Worm (Caenorhabditis elegans) whole organism, L1 larva: ENCODE data around the gene F08F8.6.

Experiments used
- ama-1 ChIP-seq: fragments of 150-350 bp; optimal IDR thresholded peaks from 2 replicates; lab custom pipeline; 2014
- blmp-1 ChIP-seq: fragments of 150-350 bp; optimal IDR thresholded peaks from 2 replicates; lab custom pipeline; 2014; ENCODE audit warnings: missing biosample characterization, missing genetic modification characterization
- ceh-8 ChIP-seq: fragments of 200-800 bp; sonication (Bioruptor generic); optimal IDR thresholded peaks from 2 replicates; lab custom pipeline; 2018; ENCODE audit warnings: mild to moderate bottlenecking, missing genetic modification characterization, moderate library complexity, missing compliant biosample characterization
- ceh-90 ChIP-seq: sonication (generic microtip); optimal IDR thresholded peaks from 2 replicates; lab custom pipeline; 2016; ENCODE audit warnings: missing genetic modification characterization, missing compliant biosample characterization
- dsc-1 ChIP-seq: sonication (generic microtip); optimal IDR thresholded peaks from 2 replicates; lab custom pipeline; 2016; ENCODE audit warnings: mild to moderate bottlenecking, missing genetic modification characterization, missing compliant biosample characterization
- efl-1 ChIP-seq, 4 experiments: fragments of 150-350 bp; optimal IDR thresholded peaks in 3 of 4; peaks in 1 of 4; 1 replicate in 1 of 4; 2 replicates in 3 of 4; lab custom pipeline; 2014; ENCODE audit warnings: missing biosample characterization in 2 of 4, missing genetic modification characterization in 2 of 4, missing genetic modification reagents in 2 of 4
- efl-3 ChIP-seq: fragments of 200-800 bp; sonication (Bioruptor generic); optimal IDR thresholded peaks from 2 replicates; lab custom pipeline; 2018; ENCODE audit warnings: mild to moderate bottlenecking, missing genetic modification characterization, missing compliant biosample characterization
- elt-3 ChIP-seq, 6 experiments: fragments of 150-350 bp in 1 of 6; sonication (generic microtip); optimal IDR thresholded peaks; 2 replicates each; lab custom pipeline; 2017 to 2018; ENCODE audit warnings: missing biosample characterization in 6 of 6, missing genetic modification characterization in 6 of 6, inconsistent platforms in 1 of 6
- fkh-8 ChIP-seq: sonication (generic microtip); optimal IDR thresholded peaks from 2 replicates; lab custom pipeline; 2016; ENCODE audit warnings: mild to moderate bottlenecking, missing genetic modification characterization, missing compliant biosample characterization
- fos-1 ChIP-seq: fragments of 150-350 bp; optimal IDR thresholded peaks from 2 replicates; lab custom pipeline; 2014; ENCODE audit warnings: missing biosample characterization, missing genetic modification characterization
- hpl-2 ChIP-seq: fragments of 150-350 bp; optimal IDR thresholded peaks from 2 replicates; lab custom pipeline; 2014; ENCODE audit warnings: missing biosample characterization, missing genetic modification reagents, missing genetic modification characterization
- irx-1 ChIP-seq: sonication (generic microtip); optimal IDR thresholded peaks from 2 replicates; lab custom pipeline; 2016; ENCODE audit warnings: missing genetic modification characterization, missing compliant biosample characterization
- isw-1 ChIP-seq: fragments of 200-800 bp; sonication (Bioruptor generic); IDR thresholded peaks from 2 replicates; pipeline ENCODE4 v1.3.6; 2022; ENCODE audit warnings: missing genetic modification characterization, missing compliant biosample characterization
- jun-1 ChIP-seq: fragments of 150-350 bp; optimal IDR thresholded peaks from 2 replicates; lab custom pipeline; 2014; ENCODE audit warnings: missing biosample characterization, missing genetic modification reagents, missing genetic modification characterization
- lin-14 ChIP-seq: fragments of 200-800 bp; sonication (Bioruptor generic); optimal IDR thresholded peaks from 2 replicates; lab custom pipeline; 2018; ENCODE audit warnings: mild to moderate bottlenecking, missing genetic modification characterization, moderate library complexity, missing compliant biosample characterization
- lin-35 ChIP-seq, 2 experiments: fragments of 150-350 bp; optimal IDR thresholded peaks; 2 replicates each; lab custom pipeline; 2014; ENCODE audit warnings: missing biosample characterization in 2 of 2, missing genetic modification characterization in 2 of 2, missing genetic modification reagents in 2 of 2
- lin-39 ChIP-seq: fragments of 150-350 bp; optimal IDR thresholded peaks from 2 replicates; lab custom pipeline; 2014; ENCODE audit warnings: missing biosample characterization, missing genetic modification reagents, missing genetic modification characterization
- lsy-2 ChIP-seq, 2 experiments: fragments of 150-350 bp; optimal IDR thresholded peaks; 2 replicates each; lab custom pipeline; 2014; ENCODE audit warnings: missing biosample characterization in 2 of 2, missing genetic modification characterization in 2 of 2
- mdl-1 ChIP-seq, 2 experiments: fragments of 150-350 bp; optimal IDR thresholded peaks; 2 replicates each; lab custom pipeline; 2014 to 2017; ENCODE audit warnings: missing biosample characterization in 2 of 2, missing genetic modification characterization in 2 of 2, inconsistent platforms in 1 of 2
- mep-1 ChIP-seq: fragments of 150-350 bp; optimal IDR thresholded peaks from 2 replicates; lab custom pipeline; 2014; ENCODE audit warnings: missing biosample characterization, missing genetic modification characterization
- nhr-11 ChIP-seq: fragments of 150-350 bp; optimal IDR thresholded peaks from 2 replicates; lab custom pipeline; 2014; ENCODE audit warnings: missing biosample characterization, missing genetic modification characterization
- nhr-19 ChIP-seq: fragments of 200-800 bp; sonication (Bioruptor generic); conservative IDR thresholded peaks from 2 replicates; pipeline ENCODE4 v1.3.6; 2022; ENCODE audit warnings: missing genetic modification characterization, missing compliant biosample characterization
- nhr-20 ChIP-seq: sonication (generic microtip); optimal IDR thresholded peaks from 2 replicates; lab custom pipeline; 2016; ENCODE audit warnings: mild to moderate bottlenecking, missing genetic modification characterization, missing compliant biosample characterization
- nhr-237 ChIP-seq: fragments of 150-350 bp; optimal IDR thresholded peaks from 2 replicates; lab custom pipeline; 2014; ENCODE audit warnings: missing biosample characterization, missing genetic modification characterization
- nhr-47 ChIP-seq: sonication (generic microtip); optimal IDR thresholded peaks from 2 replicates; lab custom pipeline; 2016; ENCODE audit warnings: mild to moderate bottlenecking, missing genetic modification characterization, moderate library complexity, missing compliant biosample characterization
- nhr-71 ChIP-seq: sonication (generic microtip); optimal IDR thresholded peaks from 2 replicates; lab custom pipeline; 2016; ENCODE audit warnings: mild to moderate bottlenecking, missing genetic modification characterization, moderate library complexity, missing compliant biosample characterization
- nhr-76 ChIP-seq: sonication (generic microtip); optimal IDR thresholded peaks from 2 replicates; lab custom pipeline; 2017; ENCODE audit warnings: missing biosample characterization, missing genetic modification characterization
- nhr-77 ChIP-seq: fragments of 150-350 bp; optimal IDR thresholded peaks from 2 replicates; lab custom pipeline; 2014; ENCODE audit warnings: missing biosample characterization, missing genetic modification characterization
- nhr-85 ChIP-seq: sonication (generic microtip); peaks from one replicate; lab custom pipeline; 2016; ENCODE audit warnings: missing genetic modification characterization, inconsistent platforms, missing compliant biosample characterization
- nhr-90 ChIP-seq: sonication (generic microtip); optimal IDR thresholded peaks from 2 replicates; lab custom pipeline; 2016; ENCODE audit warnings: mild to moderate bottlenecking, missing genetic modification characterization, missing compliant biosample characterization; ENCODE audit not compliant: poor library complexity
- pag-3 ChIP-seq: sonication (generic microtip); optimal IDR thresholded peaks from 2 replicates; lab custom pipeline; 2017; ENCODE audit warnings: missing genetic modification characterization, mild to moderate bottlenecking, missing compliant biosample characterization, antibody characterized with exemption, borderline replicate concordance; ENCODE audit not compliant: insufficient read depth
- skn-1 ChIP-seq: fragments of 150-350 bp; optimal IDR thresholded peaks from 2 replicates; lab custom pipeline; 2014; ENCODE audit warnings: missing biosample characterization, missing genetic modification characterization
- snpc-4 ChIP-seq: fragments of 150-350 bp; optimal IDR thresholded peaks from 2 replicates; lab custom pipeline; 2014; ENCODE audit warnings: missing biosample characterization, missing genetic modification characterization
- snu-23 ChIP-seq: sonication (generic microtip); optimal IDR thresholded peaks from 2 replicates; lab custom pipeline; 2016; ENCODE audit warnings: missing genetic modification characterization, missing compliant biosample characterization
- tbx-2 ChIP-seq: sonication (generic microtip); optimal IDR thresholded peaks from 2 replicates; lab custom pipeline; 2016; ENCODE audit warnings: missing genetic modification characterization, missing compliant biosample characterization
- unc-130 ChIP-seq: fragments of 150-350 bp; optimal IDR thresholded peaks from 2 replicates; lab custom pipeline; 2017; ENCODE audit warnings: missing biosample characterization, missing genetic modification characterization, inconsistent platforms
- unc-86 ChIP-seq: sonication (generic microtip); optimal IDR thresholded peaks from 2 replicates; lab custom pipeline; 2016; ENCODE audit warnings: missing genetic modification characterization, missing compliant biosample characterization
- vab-15 ChIP-seq: sonication (generic microtip); optimal IDR thresholded peaks from 2 replicates; lab custom pipeline; 2017; ENCODE audit warnings: missing genotype, mild to moderate bottlenecking, missing genetic modification characterization, missing compliant biosample characterization
- xbp-1 ChIP-seq: sonication (generic microtip); optimal IDR thresholded peaks from 2 replicates; lab custom pipeline; 2016; ENCODE audit warnings: missing genetic modification characterization, missing compliant biosample characterization
- zag-1 ChIP-seq: fragments of 150-350 bp; optimal IDR thresholded peaks from 2 replicates; lab custom pipeline; 2014; ENCODE audit warnings: missing biosample characterization, missing genetic modification characterization
- zip-4 ChIP-seq: fragments of 200-800 bp; sonication (Bioruptor generic); optimal IDR thresholded peaks from 2 replicates; lab custom pipeline; 2018; ENCODE audit warnings: mild to moderate bottlenecking, missing genetic modification characterization, moderate library complexity, missing compliant biosample characterization
- ztf-11 ChIP-seq, 2 experiments: sonication (generic microtip); optimal IDR thresholded peaks; 2 replicates each; lab custom pipeline; 2016 to 2017; ENCODE audit warnings: missing genetic modification characterization in 2 of 2, missing biosample characterization in 1 of 2, missing compliant biosample characterization in 1 of 2
- ztf-4 ChIP-seq: fragments of 150-350 bp; optimal IDR thresholded peaks from 2 replicates; lab custom pipeline; 2014; ENCODE audit warnings: missing biosample characterization, missing genetic modification characterization

F08F8.6 gene

DNA sequence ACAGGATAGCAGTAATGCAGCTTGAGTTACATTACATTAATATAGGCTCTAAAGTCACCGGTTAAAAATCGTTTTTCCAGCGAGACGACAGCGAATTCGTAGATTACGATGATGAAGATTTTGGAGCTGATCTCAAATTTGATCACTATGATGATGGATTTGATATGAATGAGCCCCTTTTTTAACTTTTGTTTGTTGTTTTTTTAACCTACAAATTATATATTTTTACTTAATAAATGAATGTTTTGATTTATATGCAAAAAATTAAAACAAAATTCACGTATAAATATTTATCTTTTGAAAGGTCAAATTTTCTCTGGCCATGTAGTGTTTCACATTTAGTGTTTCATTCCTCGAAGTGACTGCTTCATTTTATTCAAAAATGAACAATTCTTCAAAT lies at the start of gene F08F8.6:
TSS of gene F08F8.6 (plus strand) at position 301 of the 400 bp plus-strand sequence.
- TF ChIP-seq elt-3 (tag; optimal IDR thresholded peaks at IDR 0.05; lab: Kevin White, UChicago) (no peak), ceh-90 (tag; lab: Kevin White, UChicago) (no peak), efl-1 (optimal IDR thresholded peaks at IDR 0.05; lab: Kevin White, UChicago) (no peak), efl-1 (GFP tag; optimal IDR thresholded peaks at IDR 0.05 in 1 of 2; lab: Kevin White, UChicago) (peak in 1 of 2 experiments; percentile 62), irx-1 (no peak), nhr-77 (tag; lab: Kevin White, UChicago) (no peak), zag-1 (no peak)

DNA sequence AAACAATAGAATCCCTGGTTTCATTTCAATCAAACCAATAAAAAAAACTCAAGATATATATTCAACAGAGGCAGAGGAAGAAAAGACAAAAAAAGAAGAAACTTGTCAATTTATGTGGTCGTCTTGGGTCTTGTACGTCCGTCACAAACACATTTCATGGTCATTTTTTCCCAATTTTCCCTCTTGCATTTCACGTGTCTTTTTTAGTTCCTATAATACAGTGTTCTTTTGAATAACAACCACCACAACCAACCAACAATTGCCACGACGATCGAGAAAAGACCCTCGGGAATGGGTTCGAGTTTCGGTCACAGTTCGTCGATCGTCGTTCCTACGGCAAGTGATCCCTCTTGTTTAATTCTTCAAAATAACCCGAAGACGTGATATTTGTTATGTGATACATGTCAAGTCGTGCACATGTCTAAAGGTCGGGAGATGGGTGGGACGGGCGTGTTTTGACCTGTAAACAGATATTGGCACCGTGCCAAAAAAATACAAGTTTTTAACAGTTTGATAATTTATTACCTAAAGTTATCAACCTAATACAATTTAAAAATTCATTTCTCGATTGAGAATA lies 47.3 kb upstream of the F08F8.6 start:
- peak; percentile 63 for TF ChIP-seq lin-14
- peak; percentile 39 for TF ChIP-seq blmp-1 (tag; lab: Kevin White, UChicago)
- TF ChIP-seq nhr-71 (tag; lab: Kevin White, UChicago): peak; percentile 26
- peak; percentile 70 for TF ChIP-seq nhr-85 (tag; lab: Kevin White, UChicago)
- TF ChIP-seq mep-1: peak; percentile 38
- TF ChIP-seq nhr-20 (tag; lab: Kevin White, UChicago): peak; percentile 66
- TF ChIP-seq nhr-11: no peak
- TF ChIP-seq ztf-4 (tag; lab: Kevin White, UChicago): no peak
- TF ChIP-seq lsy-2 (tag; optimal IDR thresholded peaks at IDR 0.05; lab: Kevin White, UChicago): peak in 1 of 2 experiments; percentile 2
- TF ChIP-seq snu-23 (GFP tag; lab: Kevin White, UChicago): peak; percentile 26
- peak in 1 of 6 experiments; percentile 18 for TF ChIP-seq elt-3 (tag; optimal IDR thresholded peaks at IDR 0.05; lab: Kevin White, UChicago)
- peak; percentile 89 for TF ChIP-seq xbp-1 (tag; lab: Kevin White, UChicago)
- TF ChIP-seq ama-1 (lab: Kevin White, UChicago): no peak
- TF ChIP-seq lin-35 (GFP tag; optimal IDR thresholded peaks at IDR 0.05; lab: Kevin White, UChicago): peak in 1 of 2 experiments; percentile 7
- no peak for TF ChIP-seq nhr-19 (GFP tag; lab: Robert Waterston, UW)

ce11 chrIII:7297045-7297680 lies 46.3 kb upstream of the F08F8.6 start:
- TF ChIP-seq elt-3 (tag; optimal IDR thresholded peaks at IDR 0.05; lab: Kevin White, UChicago) (peak in 3 of 6 experiments; percentile 58 to 71 (median 65)), ceh-90 (tag; lab: Kevin White, UChicago) (no peak), jun-1 (tag; lab: Kevin White, UChicago) (no peak), nhr-47 (tag; lab: Kevin White, UChicago) (no peak), fos-1 (tag; lab: Kevin White, UChicago) (no peak), nhr-71 (tag; lab: Kevin White, UChicago) (peak; percentile 42), hpl-2 (GFP tag; lab: Kevin White, UChicago) (no peak), pag-3 (tag; lab: Kevin White, UChicago) (no peak), fkh-8 (no peak), lin-39 (tag; lab: Kevin White, UChicago) (no peak), nhr-237 (no peak), skn-1 (no peak), zip-4 (GFP tag; lab: Kevin White, UChicago) (no peak), lin-14 (peak; percentile 60), nhr-19 (GFP tag; lab: Robert Waterston, UW) (peak; percentile 21; the same call in 1 of the 2 replicates), lsy-2 (tag; optimal IDR thresholded peaks at IDR 0.05; lab: Kevin White, UChicago) (peak in 1 of 2 experiments; percentile 33), tbx-2 (tag; lab: Kevin White, UChicago) (peak; percentile 11), lin-35 (GFP tag; optimal IDR thresholded peaks at IDR 0.05; lab: Kevin White, UChicago) (peak in 1 of 2 experiments; percentile 34), nhr-85 (tag; lab: Kevin White, UChicago) (peak; percentile 95), vab-15 (tag; lab: Kevin White, UChicago) (peak; percentile 23), ceh-8 (GFP tag; lab: Kevin White, UChicago) (no peak), unc-86 (tag; lab: Kevin White, UChicago) (no peak), nhr-20 (tag; lab: Kevin White, UChicago) (peak; percentile 62), isw-1 (GFP tag; lab: Robert Waterston, UW) (no peak), snu-23 (GFP tag; lab: Kevin White, UChicago) (peak; percentile 27), ztf-4 (tag; lab: Kevin White, UChicago) (no peak), blmp-1 (tag; lab: Kevin White, UChicago) (peak; percentile 79), snpc-4 (no peak), mdl-1 (tag; optimal IDR thresholded peaks at IDR 0.05; lab: Kevin White, UChicago) (no peak), nhr-90 (tag; lab: Kevin White, UChicago) (peak; percentile 37), efl-3 (GFP tag; lab: Kevin White, UChicago) (no peak), efl-1 (optimal IDR thresholded peaks at IDR 0.05; lab: Kevin White, UChicago) (no peak), efl-1 (GFP tag; optimal IDR thresholded peaks at IDR 0.05 in 1 of 2; lab: Kevin White, UChicago) (peak in 1 of 2 experiments; percentile 79), nhr-76 (no peak), ztf-11 (tag; optimal IDR thresholded peaks at IDR 0.05; lab: Kevin White, UChicago) (no peak), dsc-1 (tag; lab: Kevin White, UChicago) (no peak), zag-1 (no peak), unc-130 (tag; lab: Kevin White, UChicago) (peak; percentile 17)
